Worm (Caenorhabditis elegans): ENCODE data around the gene grl-8.

The grl-8 gene

ce11 chrV:6683740-6684139, 49.2 kb downstream of the grl-8 start:
- no peak for TF ChIP-seq T22C8.4 (GFP tag; IDR thresholded peaks at IDR 0.05)
- TF ChIP-seq ztf-29 (GFP tag; IDR thresholded peaks at IDR 0.05) = no peak
- TF ChIP-seq tab-1 (GFP tag; IDR thresholded peaks at IDR 0.05) = no peak
- TF ChIP-seq med-1 (GFP tag; optimal IDR thresholded peaks at IDR 0.05; ENCODE audit: insufficient read depth) = no peak
- no peak for TF ChIP-seq klf-2 (GFP tag; conservative IDR thresholded peaks at IDR 0.05)

- TF ChIP-seq ztf-23 (GFP tag; IDR thresholded peaks at IDR 0.05) = no peak
- no peak for TF ChIP-seq ref-1 (GFP tag; conservative IDR thresholded peaks at IDR 0.05)
- TF ChIP-seq ztf-29 (GFP tag; IDR thresholded peaks at IDR 0.05) = no peak
- no peak for TF ChIP-seq med-1 (GFP tag; optimal IDR thresholded peaks at IDR 0.05; ENCODE audit: insufficient read depth)
- no peak for TF ChIP-seq flt-1 (GFP tag; IDR thresholded peaks at IDR 0.05)
- no peak for TF ChIP-seq cog-1 (tag; optimal IDR thresholded peaks at IDR 0.05)
- no peak for TF ChIP-seq T22C8.4 (GFP tag; IDR thresholded peaks at IDR 0.05)
These were observed 49.6 kb downstream of the grl-8 start for ce11 chrV:6683282-6683681.
